Fruit fly (Drosophila melanogaster) whole organism, pupa: Measurements from ENCODE around the gene Jhbp4.

Experiments
- CG10348 ChIP-seq: fragments of 200-800 bp; sonication (Bioruptor generic); IDR thresholded peaks from 2 replicates; pipeline ENCODE4 v1.3.6; 2022; ENCODE audit warnings: missing biosample characterization, missing genetic modification characterization
- CG12605 ChIP-seq: fragments of 200-800 bp; sonication (Bioruptor generic); IDR thresholded peaks from 2 replicates; pipeline ENCODE4 v1.3.6; 2022; ENCODE audit warnings: missing biosample characterization, missing genetic modification characterization
- CG13204 ChIP-seq: fragments of 200-800 bp; sonication (Bioruptor generic); optimal IDR thresholded peaks from 2 replicates; lab custom pipeline; 2018; ENCODE audit warnings: missing biosample characterization, mild to moderate bottlenecking, missing genetic modification characterization, moderate library complexity
- CG14655 ChIP-seq: fragments of 200-800 bp; sonication (Bioruptor generic); optimal IDR thresholded peaks from 3 replicates; lab custom pipeline; 2017; ENCODE audit warnings: mild to moderate bottlenecking, missing biosample characterization, missing genetic modification reagents, missing genetic modification characterization
- CG15710 ChIP-seq: fragments of 200-800 bp; sonication (Bioruptor generic); optimal IDR thresholded peaks from 2 replicates; lab custom pipeline; 2018; ENCODE audit warnings: missing biosample characterization, mild to moderate bottlenecking, missing genetic modification characterization, moderate library complexity
- CG17806 ChIP-seq: fragments of 200-800 bp; sonication (Bioruptor generic); optimal IDR thresholded peaks from 2 replicates; lab custom pipeline; 2018; ENCODE audit warnings: missing biosample characterization, mild to moderate bottlenecking, missing genetic modification characterization, moderate library complexity
- CG32121 ChIP-seq: fragments of 200-800 bp; sonication (Bioruptor generic); IDR thresholded peaks from 2 replicates; pipeline ENCODE4 v1.3.6; 2022; ENCODE audit warnings: missing biosample characterization, missing genetic modification characterization
- CG34367 ChIP-seq: fragments of 200-800 bp; sonication (Bioruptor generic); optimal IDR thresholded peaks from 2 replicates; lab custom pipeline; 2018; ENCODE audit warnings: missing biosample characterization, mild to moderate bottlenecking, missing genetic modification characterization
- CG4496 ChIP-seq: fragments of 200-800 bp; sonication (Bioruptor generic); IDR thresholded peaks from 3 replicates; pipeline ENCODE4 v1.3.6; 2022; ENCODE audit warnings: missing biosample characterization, missing genetic modification characterization
- CG8159 ChIP-seq: fragments of 200-800 bp; sonication (Bioruptor generic); optimal IDR thresholded peaks from 3 replicates; lab custom pipeline; 2018; ENCODE audit warnings: missing biosample characterization, mild to moderate bottlenecking, missing genetic modification characterization, moderate library complexity
- CG8301 ChIP-seq: fragments of 200-800 bp; sonication (Bioruptor generic); optimal IDR thresholded peaks from 2 replicates; lab custom pipeline; 2018; ENCODE audit warnings: missing biosample characterization, mild to moderate bottlenecking, missing genetic modification characterization
- CG9948 ChIP-seq: fragments of 200-800 bp; sonication (Bioruptor generic); optimal IDR thresholded peaks from 2 replicates; lab custom pipeline; 2018; ENCODE audit warnings: missing biosample characterization, mild to moderate bottlenecking, missing genetic modification characterization, moderate library complexity
- D1 ChIP-seq: fragments of 200-800 bp; sonication (Bioruptor generic); optimal IDR thresholded peaks from 2 replicates; lab custom pipeline; 2018; ENCODE audit warnings: missing biosample characterization, mild to moderate bottlenecking, missing genetic modification characterization, moderate library complexity
- EcR ChIP-seq: fragments of 200-800 bp; sonication (Bioruptor generic); optimal IDR thresholded peaks from 3 replicates; lab custom pipeline; 2019; ENCODE audit warnings: missing biosample characterization, missing genetic modification characterization, mild to moderate bottlenecking, moderate library complexity, missing genetic modification reagents
- Ets98B ChIP-seq: fragments of 200-800 bp; sonication (Bioruptor generic); IDR thresholded peaks from 2 replicates; pipeline ENCODE4 v1.3.6; 2022; ENCODE audit warnings: missing biosample characterization, missing genetic modification characterization
- Pif1A ChIP-seq: fragments of 200-800 bp; sonication (Bioruptor generic); optimal IDR thresholded peaks from 3 replicates; lab custom pipeline; 2016; ENCODE audit warnings: missing biosample characterization, missing genetic modification characterization
- Pif1B ChIP-seq: fragments of 200-800 bp; sonication (Bioruptor generic); optimal IDR thresholded peaks from 3 replicates; lab custom pipeline; 2016; ENCODE audit warnings: missing biosample characterization, missing genetic modification characterization
- Snoo ChIP-seq: fragments of 200-800 bp; sonication (Bioruptor generic); optimal IDR thresholded peaks from 3 replicates; lab custom pipeline; 2017; ENCODE audit warnings: missing biosample characterization, mild to moderate bottlenecking, missing genetic modification characterization, inconsistent platforms
- fd96Ca ChIP-seq: fragments of 200-800 bp; sonication (Bioruptor generic); IDR thresholded peaks from 3 replicates; pipeline ENCODE4 v1.3.6; 2022; ENCODE audit warnings: missing biosample characterization, missing genetic modification characterization
- gl ChIP-seq: fragments of 200-800 bp; sonication (Bioruptor generic); optimal IDR thresholded peaks from 2 replicates; lab custom pipeline; 2018; ENCODE audit warnings: missing biosample characterization, mild to moderate bottlenecking, missing genetic modification characterization
- rn ChIP-seq: fragments of 200-800 bp; sonication (Bioruptor generic); IDR thresholded peaks from 2 replicates; pipeline ENCODE4 v1.3.6; 2022; ENCODE audit warnings: missing biosample characterization, missing genetic modification characterization

Gene Jhbp4

dm6 chr3R:16042900-16043548 is at the start of gene Jhbp4:
TSS of gene Jhbp4 (plus strand) at chr3R:16043498.
- TF ChIP-seq Pif1B (GFP tag; lab: Kevin White, UChicago) (no peak), CG9948 (tag; lab: Kevin White, UChicago) (no peak), CG12605 (GFP tag; lab: Robert Waterston, UW) (peak; percentile 56), Ets98B (GFP tag; lab: Robert Waterston, UW) (no peak), CG13204 (no peak), rn (no peak), CG10348 (GFP tag; lab: Robert Waterston, UW) (no peak), CG8159 (peak; percentile 47), gl (tag; lab: Kevin White, UChicago) (no peak), Pif1A (GFP tag; lab: Kevin White, UChicago) (peak; percentile 7), EcR (GFP tag; lab: Kevin White, UChicago) (no peak), CG15710 (tag; lab: Kevin White, UChicago) (peak; percentile 13), Snoo (tag; lab: Kevin White, UChicago) (no peak), CG34367 (no peak), CG32121 (GFP tag; lab: Robert Waterston, UW) (no peak), CG17806 (tag; lab: Kevin White, UChicago) (peak; percentile 48), CG14655 (GFP tag; lab: Kevin White, UChicago) (peak; percentile 45), CG8301 (tag; lab: Kevin White, UChicago) (peak; percentile 72)

DNA sequence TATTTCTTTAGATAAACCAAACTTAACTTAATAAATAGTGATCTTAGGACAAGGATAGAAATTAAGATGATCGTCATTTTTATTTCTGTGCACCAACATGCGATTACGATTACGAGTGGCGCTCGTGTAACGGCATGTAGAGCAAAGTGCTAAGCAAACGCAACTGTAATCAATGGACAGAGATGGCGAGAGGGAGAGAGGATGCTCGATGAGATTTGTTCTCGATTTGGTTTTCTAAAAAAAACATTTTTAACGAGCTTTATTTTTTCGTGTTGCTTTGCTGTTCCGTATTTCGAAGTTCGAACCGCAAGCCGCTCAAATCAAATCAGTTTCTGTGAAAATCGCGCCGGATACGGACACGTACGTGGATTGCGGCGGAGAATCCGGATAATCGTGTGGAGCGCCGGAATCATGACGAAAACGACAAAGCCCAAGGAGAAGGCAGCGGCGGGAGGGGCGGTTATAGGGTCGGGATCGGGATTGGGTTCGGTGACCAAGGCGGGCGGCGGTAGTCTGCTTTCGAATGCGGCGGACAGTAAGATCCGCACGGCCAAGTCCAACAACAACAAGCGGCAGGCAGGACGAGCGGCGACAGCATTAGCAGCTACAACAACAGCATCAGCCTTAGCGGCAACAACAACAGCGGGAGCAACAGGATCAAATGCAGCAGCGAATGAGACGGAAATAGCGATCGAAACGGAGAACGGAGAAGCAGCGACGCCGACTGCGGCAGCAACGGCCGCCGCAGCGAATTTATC is 49.3 kb upstream of the Jhbp4 start:
- TF ChIP-seq CG14655 (GFP tag; lab: Kevin White, UChicago) (peak; percentile 14), CG12605 (GFP tag; lab: Robert Waterston, UW) (peak; percentile 58), CG10348 (GFP tag; lab: Robert Waterston, UW) (no peak), CG13204 (peak; percentile 81), CG32121 (GFP tag; lab: Robert Waterston, UW) (peak; percentile 31; the same call in 1 of the 2 replicates), CG4496 (GFP tag; lab: Robert Waterston, UW) (peak; percentile 54; the same call in 1 of the 3 replicates), EcR (GFP tag; lab: Kevin White, UChicago) (no peak)
- TF ChIP-seq, all 21 proteins: peak for 5

dm6 chr3R:15994573-15994869 is 48.8 kb upstream of the Jhbp4 start:
- TF ChIP-seq CG8301 (tag; lab: Kevin White, UChicago) (no peak), CG34367 (no peak), gl (tag; lab: Kevin White, UChicago) (no peak), CG17806 (tag; lab: Kevin White, UChicago) (no peak)
- TF ChIP-seq, all 21 proteins: peak for 0

DNA sequence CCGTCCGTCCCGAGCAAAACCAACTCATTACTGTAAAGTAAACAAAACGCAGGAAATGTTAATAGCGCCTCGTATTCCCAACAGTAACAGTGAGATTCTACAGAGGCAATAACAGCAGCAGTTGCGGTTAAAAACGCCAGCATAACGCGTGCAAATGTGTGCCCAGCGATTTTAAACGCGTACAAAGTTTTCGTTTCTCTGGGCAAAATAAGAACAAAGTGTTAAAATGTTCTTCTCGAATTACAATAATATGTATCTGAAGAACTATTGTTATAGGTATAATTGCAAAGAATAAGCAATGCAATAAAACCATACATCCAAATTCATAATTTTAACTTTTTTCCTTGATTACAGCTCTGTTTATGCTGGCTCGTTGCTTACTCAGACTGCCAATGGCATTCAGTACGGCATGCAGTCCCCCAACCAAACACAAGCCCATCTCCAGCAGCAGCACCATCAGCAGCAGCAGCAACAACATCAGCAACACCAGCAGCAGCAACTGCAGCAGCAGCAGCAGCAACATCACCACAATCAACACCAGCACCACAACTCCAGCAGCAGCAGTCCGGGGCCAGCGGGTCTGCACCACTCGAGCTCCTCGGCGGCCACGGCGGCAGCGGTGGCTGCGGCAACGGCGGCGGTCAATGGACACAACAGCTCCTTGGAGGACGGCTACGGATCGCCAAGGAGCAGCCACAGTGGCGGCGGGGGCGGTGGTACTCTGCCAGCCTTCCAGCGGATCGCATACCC is 44.2 kb upstream of the Jhbp4 start:
- no peak for TF ChIP-seq CG17806 (tag; lab: Kevin White, UChicago)
- TF ChIP-seq CG14655 (GFP tag; lab: Kevin White, UChicago): no peak
- TF ChIP-seq CG8159: no peak
- TF ChIP-seq CG4496 (GFP tag; lab: Robert Waterston, UW): no peak
- TF ChIP-seq D1 (tag; lab: Kevin White, UChicago): no peak
- TF ChIP-seq CG8301 (tag; lab: Kevin White, UChicago): no peak
- no peak for TF ChIP-seq CG32121 (GFP tag; lab: Robert Waterston, UW)
- TF ChIP-seq CG15710 (tag; lab: Kevin White, UChicago): no peak
- TF ChIP-seq CG9948 (tag; lab: Kevin White, UChicago): no peak
- no peak for TF ChIP-seq gl (tag; lab: Kevin White, UChicago)

- no peak for TF ChIP-seq CG14655 (GFP tag; lab: Kevin White, UChicago)
Observed at dm6 chr3R:16004015-16004414, 39.3 kb upstream of the Jhbp4 start.

- no peak for TF ChIP-seq gl (tag; lab: Kevin White, UChicago)
- TF ChIP-seq rn: no peak
- no peak for TF ChIP-seq CG8301 (tag; lab: Kevin White, UChicago)
- no peak for TF ChIP-seq CG17806 (tag; lab: Kevin White, UChicago)
- TF ChIP-seq Pif1A (GFP tag; lab: Kevin White, UChicago): no peak
- TF ChIP-seq Snoo (tag; lab: Kevin White, UChicago): no peak
- 0 out of 3 replicates have a peak, but pooled peaks have one; percentile 43 for TF ChIP-seq fd96Ca (GFP tag; lab: Robert Waterston, UW)
- peak; percentile 19; the same call in 1 of the 2 replicates for TF ChIP-seq Ets98B (GFP tag; lab: Robert Waterston, UW)
- TF ChIP-seq CG8159: peak; percentile 49
- TF ChIP-seq CG4496 (GFP tag; lab: Robert Waterston, UW): no peak
- TF ChIP-seq CG10348 (GFP tag; lab: Robert Waterston, UW): no peak
- TF ChIP-seq EcR (GFP tag; lab: Kevin White, UChicago): no peak
- TF ChIP-seq CG9948 (tag; lab: Kevin White, UChicago): no peak
- TF ChIP-seq CG12605 (GFP tag; lab: Robert Waterston, UW): 0 out of 2 replicates have a peak, but pooled peaks have one; percentile 23
- no peak for TF ChIP-seq Pif1B (GFP tag; lab: Kevin White, UChicago)
Observed at dm6 chr3R:16004691-16005474, 38.4 kb upstream of the Jhbp4 start.
